Fruit fly (Drosophila melanogaster): Measurements from ENCODE around the gene CG9109.

CG9109 gene

dm6 chr2L:5981433-5982333 lies 52.5 kb downstream of the CG9109 start, which contains the start of gene eIF4A (continued):
- TF ChIP-seq Lhr (GFP tag; optimal IDR thresholded peaks at IDR 0.05) (peak; percentile 76), kah (GFP tag; optimal IDR thresholded peaks at IDR 0.05) (peak; percentile 96), Dip2 (GFP tag; IDR thresholded peaks at IDR 0.05) (no peak), CG1832 (GFP tag; optimal IDR thresholded peaks at IDR 0.05) (no peak), eve (GFP tag; optimal IDR thresholded peaks at IDR 0.05) (no peak), CG7786 (GFP tag; optimal IDR thresholded peaks at IDR 0.05) (no peak), mirr (GFP tag; optimal IDR thresholded peaks at IDR 0.05) (peak; percentile 40), nerfin-1 (tag; optimal IDR thresholded peaks at IDR 0.05) (no peak), Ets97D (GFP tag; optimal IDR thresholded peaks at IDR 0.05) (peak; percentile 96), CG18599 (GFP tag; optimal IDR thresholded peaks at IDR 0.05) (peak; percentile 11), pb (GFP tag; optimal IDR thresholded peaks at IDR 0.05) (no peak), CG8944 (GFP tag; optimal IDR thresholded peaks at IDR 0.05) (no peak), CG15269 (tag; optimal IDR thresholded peaks at IDR 0.05) (no peak), CG7556 (GFP tag; optimal IDR thresholded peaks at IDR 0.05) (no peak), crp (GFP tag; optimal IDR thresholded peaks at IDR 0.05) (no peak), CG15479 (GFP tag; optimal IDR thresholded peaks at IDR 0.05) (no peak), fd3F (GFP tag; optimal IDR thresholded peaks at IDR 0.05) (no peak), CG17186 (GFP tag; optimal IDR thresholded peaks at IDR 0.05) (peak; percentile 64), Hmr (GFP tag; optimal IDR thresholded peaks at IDR 0.05) (no peak), CG9797 (GFP tag; optimal IDR thresholded peaks at IDR 0.05) (peak; percentile 8), CG2712 (tag; optimal IDR thresholded peaks at IDR 0.05) (peak; percentile 55), CG7928 (GFP tag; optimal IDR thresholded peaks at IDR 0.05) (peak; percentile 96), CG12299 (tag; optimal IDR thresholded peaks at IDR 0.05) (peak; percentile 10), fd64A (GFP tag; optimal IDR thresholded peaks at IDR 0.05) (peak; percentile 25), CG7987 (GFP tag; optimal IDR thresholded peaks at IDR 0.05) (peak; percentile 41), Fer3 (tag; optimal IDR thresholded peaks at IDR 0.05) (peak; percentile 48), cwo (GFP tag; optimal IDR thresholded peaks at IDR 0.05) (peak; percentile 89), amos (GFP tag; IDR thresholded peaks at IDR 0.05; ENCODE audit: partially characterized antibody) (no peak), CG2116 (GFP tag; optimal IDR thresholded peaks at IDR 0.05) (peak; percentile 51), nom (GFP tag; optimal IDR thresholded peaks at IDR 0.05) (peak; percentile 67), chinmo (GFP tag; IDR thresholded peaks at IDR 0.05; ENCODE audit: partially characterized antibody) (no peak), HmgD (GFP tag; optimal IDR thresholded peaks at IDR 0.05) (peak; percentile 36), schlank (tag; optimal IDR thresholded peaks at IDR 0.05) (peak; percentile 19), pita (GFP tag; optimal IDR thresholded peaks at IDR 0.05) (peak; percentile 66), CG10267 (tag; optimal IDR thresholded peaks at IDR 0.05) (peak; percentile 38), CG12219 (GFP tag; optimal IDR thresholded peaks at IDR 0.05) (peak; percentile 17), gem (tag; optimal IDR thresholded peaks at IDR 0.05) (no peak), pan (optimal IDR thresholded peaks at IDR 0.05) (no peak), pan (GFP tag; optimal IDR thresholded peaks at IDR 0.05 in 1 of 2, IDR thresholded peaks at IDR 0.05 in 1 of 2) (no peak), CG11085 (GFP tag; IDR thresholded peaks at IDR 0.05) (no peak), gfzf (GFP tag; optimal IDR thresholded peaks at IDR 0.05) (no peak), twi (tag; optimal IDR thresholded peaks at IDR 0.05) (peak; percentile 45), NC2α (GFP tag; optimal IDR thresholded peaks at IDR 0.05) (no peak), CG31365 (tag; optimal IDR thresholded peaks at IDR 0.05) (no peak), Rx (GFP tag; IDR thresholded peaks at IDR 0.05) (no peak), lab (GFP tag; optimal IDR thresholded peaks at IDR 0.05) (peak; percentile 18), CG31388 (GFP tag; optimal IDR thresholded peaks at IDR 0.05) (no peak), eyg (GFP tag; optimal IDR thresholded peaks at IDR 0.05) (no peak)
